Worm (Caenorhabditis elegans) whole organism, early embryonic: ENCODE results near the gene ssq-3.

Experiments used
- F13C5.2 ChIP-seq: sonication (generic microtip); optimal IDR thresholded peaks from 2 replicates; lab custom pipeline; 2017; ENCODE audit warnings: mild to moderate bottlenecking, missing genetic modification characterization, inconsistent platforms, missing compliant biosample characterization
- ama-1 ChIP-seq: fragments of 150-350 bp; optimal IDR thresholded peaks from 2 replicates; lab custom pipeline; 2014
- ets-7 ChIP-seq: sonication (generic microtip); optimal IDR thresholded peaks from 2 replicates; lab custom pipeline; 2016; ENCODE audit warnings: missing genotype, missing genetic modification characterization, missing compliant biosample characterization
- hnd-1 ChIP-seq: sonication (generic microtip); optimal IDR thresholded peaks from 2 replicates; lab custom pipeline; 2016; ENCODE audit warnings: missing genetic modification characterization, missing compliant biosample characterization
- pes-1 ChIP-seq: fragments of 200-800 bp; sonication (Bioruptor generic); IDR thresholded peaks from 2 replicates; pipeline ENCODE4 v1.3.6; 2022; ENCODE audit warnings: missing genetic modification reagents, missing genetic modification characterization, missing compliant biosample characterization
- tra-4 ChIP-seq: sonication (generic microtip); optimal IDR thresholded peaks from 2 replicates; lab custom pipeline; 2017; ENCODE audit warnings: missing genetic modification characterization, missing compliant biosample characterization

- TF ChIP-seq ets-7 (tag; lab: Kevin White, UChicago) (no peak), F13C5.2 (no peak), tra-4 (tag; lab: Kevin White, UChicago) (no peak), ama-1 (lab: Kevin White, UChicago) (no peak), hnd-1 (no peak), pes-1 (no peak)
Observed at ce11 chrIV:7114599-7114998, 3.2 kb downstream of the ssq-3 start, which contains the start of gene nas-8.
